Fruit fly (Drosophila melanogaster) whole organism, wandering third instar larva: ENCODE results near the gene CG16953.

Experiments used
- Abd-B ChIP-seq: fragments of >200 bp; optimal IDR thresholded peaks from 2 replicates; lab custom pipeline; 2017; ENCODE audit warnings: missing biosample characterization, missing genetic modification characterization
- CG32264 ChIP-seq: fragments of 200-800 bp; sonication (Bioruptor generic); optimal IDR thresholded peaks from 2 replicates; lab custom pipeline; 2016; ENCODE audit warnings: missing biosample characterization, missing genetic modification characterization
- CG9705 ChIP-seq: fragments of 200-800 bp; sonication (Bioruptor generic); optimal IDR thresholded peaks from 2 replicates; lab custom pipeline; 2018; ENCODE audit warnings: missing biosample characterization, mild to moderate bottlenecking, missing genetic modification characterization
- CrebA ChIP-seq: fragments of 200-800 bp; sonication (Bioruptor generic); optimal IDR thresholded peaks from 2 replicates; lab custom pipeline; 2016; ENCODE audit warnings: missing biosample characterization, mild to moderate bottlenecking, missing genetic modification characterization, borderline replicate concordance
- Dfd ChIP-seq: fragments of >200 bp; optimal IDR thresholded peaks from 2 replicates; lab custom pipeline; 2017; ENCODE audit warnings: missing biosample characterization, missing genetic modification characterization
- Dif ChIP-seq: fragments of 200-275, 200-300 bp; sonication (Bioruptor generic); optimal IDR thresholded peaks from 2 replicates; lab custom pipeline; 2018; ENCODE audit warnings: missing biosample characterization, missing genetic modification characterization; ENCODE audit not compliant: partially characterized antibody
- GATAd ChIP-seq: sonication (Bioruptor generic); optimal IDR thresholded peaks from 2 replicates; lab custom pipeline; 2016; ENCODE audit warnings: missing biosample characterization, missing genetic modification characterization
- HLH106 ChIP-seq: fragments of 200-800 bp; optimal IDR thresholded peaks from 3 replicates; lab custom pipeline; 2019; ENCODE audit warnings: missing biosample characterization, mild to moderate bottlenecking, missing genetic modification characterization, moderate library complexity
- Hnf4 ChIP-seq: fragments of 200-800 bp; sonication (Bioruptor generic); optimal IDR thresholded peaks from 2 replicates; lab custom pipeline; 2016; ENCODE audit warnings: missing biosample characterization, mild to moderate bottlenecking, missing genetic modification characterization
- Hr78 ChIP-seq: fragments of >200 bp; optimal IDR thresholded peaks from 2 replicates; lab custom pipeline; 2017; ENCODE audit warnings: missing biosample characterization, missing genetic modification characterization
- Hr83 ChIP-seq: fragments of 200-300 bp; sonication (Bioruptor generic); optimal IDR thresholded peaks from 2 replicates; lab custom pipeline; 2016; ENCODE audit warnings: missing biosample characterization, mild to moderate bottlenecking, missing genetic modification characterization, moderate library complexity; ENCODE audit not compliant: poor library complexity, severe bottlenecking
- Jra ChIP-seq: sonication (Bioruptor generic); optimal IDR thresholded peaks from 2 replicates; lab custom pipeline; 2016; ENCODE audit warnings: missing biosample characterization, missing genetic modification characterization
- Mio ChIP-seq: sonication (Bioruptor generic); optimal IDR thresholded peaks from 2 replicates; lab custom pipeline; 2016; ENCODE audit warnings: missing biosample characterization, missing genetic modification characterization
- Myc ChIP-seq: fragments of >200 bp; optimal IDR thresholded peaks from 2 replicates; lab custom pipeline; 2017
- N ChIP-seq: fragments of >200 bp; optimal IDR thresholded peaks from 2 replicates; lab custom pipeline; 2018; ENCODE audit warnings: missing biosample characterization, missing external identifiers, missing genetic modification characterization
- OdsH ChIP-seq: fragments of 200-800 bp; sonication (Bioruptor generic); optimal IDR thresholded peaks from 2 replicates; lab custom pipeline; 2016; ENCODE audit warnings: missing biosample characterization, mild to moderate bottlenecking, missing genetic modification characterization
- Rel ChIP-seq, 2 experiments: fragments of 200-800 bp; sonication (Bioruptor generic) in 1 of 2; optimal IDR thresholded peaks; 2 replicates in 1 of 2; 3 replicates in 1 of 2; lab custom pipeline; 2016 to 2019; ENCODE audit warnings: mild to moderate bottlenecking in 2 of 2, missing biosample characterization in 2 of 2, missing genetic modification characterization in 2 of 2, moderate library complexity in 1 of 2
- Sp1 ChIP-seq: fragments of 200-800 bp; sonication (Bioruptor generic); optimal IDR thresholded peaks from 3 replicates; lab custom pipeline; 2019; ENCODE audit warnings: missing biosample characterization, mild to moderate bottlenecking, missing genetic modification characterization, moderate library complexity
- Vsx2 ChIP-seq: fragments of 200-300, 225-300 bp; sonication (Bioruptor generic); optimal IDR thresholded peaks from 2 replicates; lab custom pipeline; 2018; ENCODE audit warnings: missing biosample characterization, missing genetic modification characterization; ENCODE audit not compliant: partially characterized antibody
- br ChIP-seq: fragments of 200-800 bp; sonication (Bioruptor generic); optimal IDR thresholded peaks from 2 replicates; lab custom pipeline; 2016; ENCODE audit warnings: missing biosample characterization, missing genetic modification characterization
- brk ChIP-seq: fragments of 200-800 bp; sonication (Bioruptor generic); optimal IDR thresholded peaks from 2 replicates; lab custom pipeline; 2016; ENCODE audit warnings: missing biosample characterization, mild to moderate bottlenecking, missing genetic modification characterization
- dl ChIP-seq, 2 experiments: fragments of 175-275, 200-275 bp in 1 of 2; fragments of 200-275 bp in 1 of 2; sonication (Bioruptor generic); optimal IDR thresholded peaks; lab custom pipeline; 2018; ENCODE audit warnings: mild to moderate bottlenecking in 2 of 2, missing biosample characterization in 2 of 2, missing genetic modification characterization in 2 of 2, moderate library complexity in 2 of 2; ENCODE audit not compliant: partially characterized antibody in 2 of 2, insufficient read depth in 1 of 2
- dmrt93B ChIP-seq: fragments of 200-800 bp; sonication (Bioruptor generic); optimal IDR thresholded peaks from 2 replicates; lab custom pipeline; 2018; ENCODE audit warnings: missing biosample characterization, mild to moderate bottlenecking, missing genetic modification characterization
- dsf ChIP-seq: sonication (Bioruptor generic); optimal IDR thresholded peaks from 2 replicates; lab custom pipeline; 2016; ENCODE audit warnings: missing biosample characterization, missing genetic modification characterization, borderline replicate concordance
- ey ChIP-seq: fragments of 200-800 bp; sonication (Bioruptor generic); optimal IDR thresholded peaks from 2 replicates; lab custom pipeline; 2016; ENCODE audit warnings: missing biosample characterization, missing genetic modification characterization
- foxo ChIP-seq, 2 experiments: fragments of 200-800 bp; sonication (Bioruptor generic); optimal IDR thresholded peaks; 2 replicates in 1 of 2; 3 replicates in 1 of 2; lab custom pipeline; 2016 to 2017; ENCODE audit warnings: missing biosample characterization in 2 of 2, missing genetic modification characterization in 2 of 2
- fru ChIP-seq: fragments of 200-800 bp; sonication (Bioruptor generic); optimal IDR thresholded peaks from 3 replicates; lab custom pipeline; 2016; ENCODE audit warnings: missing biosample characterization, mild to moderate bottlenecking, missing genetic modification characterization
- h ChIP-seq: fragments of 200-800 bp; sonication (Bioruptor generic); optimal IDR thresholded peaks from 3 replicates; lab custom pipeline; 2016; ENCODE audit warnings: missing biosample characterization, mild to moderate bottlenecking, missing genetic modification characterization
- jim ChIP-seq: fragments of 175-275, 200-325 bp; sonication (Bioruptor generic); optimal IDR thresholded peaks from 2 replicates; lab custom pipeline; 2016; ENCODE audit warnings: missing biosample characterization, mild to moderate bottlenecking, missing genetic modification characterization
- lola ChIP-seq: fragments of >200 bp; optimal IDR thresholded peaks from 2 replicates; lab custom pipeline; 2017; ENCODE audit warnings: missing biosample characterization, missing genetic modification characterization
- pan ChIP-seq: fragments of >200 bp; optimal IDR thresholded peaks from 2 replicates; lab custom pipeline; 2017
- psq ChIP-seq: fragments of 200-800 bp; sonication (Bioruptor generic); optimal IDR thresholded peaks from 3 replicates; lab custom pipeline; 2017; ENCODE audit warnings: missing biosample characterization, mild to moderate bottlenecking, missing genetic modification characterization, moderate library complexity
- rgr ChIP-seq: fragments of 200-800 bp; sonication (Bioruptor generic); optimal IDR thresholded peaks from 3 replicates; lab custom pipeline; 2016; ENCODE audit warnings: missing biosample characterization, mild to moderate bottlenecking, missing genetic modification characterization
- sage ChIP-seq: fragments of 200-800 bp; sonication (Bioruptor generic); optimal IDR thresholded peaks from 2 replicates; lab custom pipeline; 2016; ENCODE audit warnings: missing biosample characterization, mild to moderate bottlenecking, missing genetic modification characterization
- sv ChIP-seq: fragments of 200-800 bp; sonication (Bioruptor generic); optimal IDR thresholded peaks from 3 replicates; lab custom pipeline; 2016; ENCODE audit warnings: missing biosample characterization, missing genetic modification characterization
- tai ChIP-seq: sonication (Bioruptor generic); optimal IDR thresholded peaks from 2 replicates; lab custom pipeline; 2016; ENCODE audit warnings: missing biosample characterization, missing genetic modification characterization
- woc ChIP-seq: sonication (Bioruptor generic); optimal IDR thresholded peaks from 2 replicates; lab custom pipeline; 2016; ENCODE audit warnings: missing biosample characterization, mild to moderate bottlenecking, missing genetic modification characterization

The CG16953 gene

DNA sequence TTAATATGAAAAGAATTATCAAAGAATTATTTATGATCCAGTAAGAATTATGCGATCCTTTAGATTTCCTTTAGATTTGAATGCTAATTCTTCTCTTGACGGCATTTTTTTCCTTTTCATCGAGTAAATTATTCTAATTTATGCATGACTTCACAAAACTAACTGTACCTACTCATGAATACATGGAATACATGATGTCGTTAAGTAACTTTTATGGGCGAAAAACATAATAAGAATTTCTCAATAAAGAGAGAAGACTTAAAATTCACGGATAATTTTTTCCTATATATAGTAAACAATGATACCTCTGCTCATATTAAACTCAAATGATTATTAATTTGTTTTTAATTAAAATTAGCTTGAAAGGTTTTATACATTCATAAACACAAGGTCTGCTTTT, 10.3 kb upstream of the CG16953 start:
- TF ChIP-seq OdsH (no peak), psq (GFP tag; lab: Kevin White, UChicago) (no peak), Hr78 (GFP tag; lab: Kevin White, UChicago) (no peak), Mio (GFP tag; lab: Kevin White, UChicago) (no peak), Vsx2 (no peak), sv (GFP tag; lab: Kevin White, UChicago) (no peak), jim (no peak), Abd-B (GFP tag; lab: Kevin White, UChicago) (no peak), brk (GFP tag; lab: Kevin White, UChicago) (no peak), dsf (GFP tag; lab: Kevin White, UChicago) (no peak), lola (no peak), pan (lab: Kevin White, UChicago) (no peak), fru (GFP tag; lab: Kevin White, UChicago) (no peak), Dif (GFP tag; lab: Kevin White, UChicago) (no peak), Sp1 (GFP tag; lab: Kevin White, UChicago) (no peak), HLH106 (tag; lab: Kevin White, UChicago) (no peak), dmrt93B (no peak), woc (GFP tag; lab: Kevin White, UChicago) (no peak), Rel (GFP tag; optimal IDR thresholded peaks at IDR 0.05; lab: Kevin White, UChicago) (no peak), Rel (tag; optimal IDR thresholded peaks at IDR 0.05; lab: Kevin White, UChicago) (no peak), Hnf4 (GFP tag; lab: Kevin White, UChicago) (no peak)

DNA sequence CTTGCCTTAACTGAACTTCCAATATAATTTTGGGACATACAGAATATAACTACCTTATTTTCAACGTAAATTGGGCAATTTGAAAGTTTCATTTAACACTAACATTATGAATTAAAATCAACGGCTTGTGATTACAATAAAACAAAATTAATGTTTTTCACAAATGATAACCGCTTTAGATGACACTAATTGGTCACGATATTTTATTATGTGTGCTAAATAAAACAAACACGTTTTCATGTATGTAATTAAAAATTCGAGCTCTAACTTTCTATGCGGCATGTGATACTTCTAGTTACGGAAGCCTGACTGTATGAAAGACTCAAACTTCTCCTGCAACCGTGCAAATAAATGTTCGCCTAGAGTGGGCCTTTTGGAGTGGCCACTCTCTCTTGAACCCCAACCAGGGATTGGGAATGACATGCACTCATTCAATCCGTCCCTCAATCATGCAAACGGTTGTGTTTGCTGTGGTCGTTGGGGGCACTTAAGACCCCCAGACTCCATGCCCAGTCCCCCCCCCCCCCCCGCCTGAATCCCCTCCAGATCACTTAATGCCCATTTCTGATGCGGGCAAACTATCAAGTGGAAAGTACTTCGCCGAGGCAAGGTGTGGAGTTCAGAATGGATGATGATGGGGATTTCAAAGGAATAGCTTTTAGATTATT, 9.6 kb upstream of the CG16953 start:
- no peak for TF ChIP-seq ey (GFP tag; lab: Kevin White, UChicago)
- no peak for TF ChIP-seq Hnf4 (GFP tag; lab: Kevin White, UChicago)
- no peak for TF ChIP-seq HLH106 (tag; lab: Kevin White, UChicago)
- no peak for TF ChIP-seq tai (GFP tag; lab: Kevin White, UChicago)
- TF ChIP-seq dmrt93B = no peak
- TF ChIP-seq jim = no peak
- TF ChIP-seq h (GFP tag; lab: Kevin White, UChicago) = no peak
- TF ChIP-seq Jra (GFP tag; lab: Kevin White, UChicago) = no peak
- TF ChIP-seq Dfd (GFP tag; lab: Kevin White, UChicago) = no peak
- no peak for TF ChIP-seq fru (GFP tag; lab: Kevin White, UChicago)
- no peak for TF ChIP-seq CG32264 (GFP tag; lab: Kevin White, UChicago)
- TF ChIP-seq Vsx2 = no peak
- TF ChIP-seq lola = no peak
- no peak for TF ChIP-seq N (GFP tag; lab: Kevin White, UChicago)
- no peak for TF ChIP-seq Dif (GFP tag; lab: Kevin White, UChicago)
- TF ChIP-seq woc (GFP tag; lab: Kevin White, UChicago) = no peak
- TF ChIP-seq dsf (GFP tag; lab: Kevin White, UChicago) = no peak
- no peak for TF ChIP-seq CG9705 (GFP tag; lab: Kevin White, UChicago)
- no peak for TF ChIP-seq dl (GFP tag; optimal IDR thresholded peaks at IDR 0.05; lab: Kevin White, UChicago; ENCODE audit: insufficient read depth in 1 of 2, partially characterized antibody in 2 of 2)
- TF ChIP-seq Sp1 (GFP tag; lab: Kevin White, UChicago) = no peak

DNA sequence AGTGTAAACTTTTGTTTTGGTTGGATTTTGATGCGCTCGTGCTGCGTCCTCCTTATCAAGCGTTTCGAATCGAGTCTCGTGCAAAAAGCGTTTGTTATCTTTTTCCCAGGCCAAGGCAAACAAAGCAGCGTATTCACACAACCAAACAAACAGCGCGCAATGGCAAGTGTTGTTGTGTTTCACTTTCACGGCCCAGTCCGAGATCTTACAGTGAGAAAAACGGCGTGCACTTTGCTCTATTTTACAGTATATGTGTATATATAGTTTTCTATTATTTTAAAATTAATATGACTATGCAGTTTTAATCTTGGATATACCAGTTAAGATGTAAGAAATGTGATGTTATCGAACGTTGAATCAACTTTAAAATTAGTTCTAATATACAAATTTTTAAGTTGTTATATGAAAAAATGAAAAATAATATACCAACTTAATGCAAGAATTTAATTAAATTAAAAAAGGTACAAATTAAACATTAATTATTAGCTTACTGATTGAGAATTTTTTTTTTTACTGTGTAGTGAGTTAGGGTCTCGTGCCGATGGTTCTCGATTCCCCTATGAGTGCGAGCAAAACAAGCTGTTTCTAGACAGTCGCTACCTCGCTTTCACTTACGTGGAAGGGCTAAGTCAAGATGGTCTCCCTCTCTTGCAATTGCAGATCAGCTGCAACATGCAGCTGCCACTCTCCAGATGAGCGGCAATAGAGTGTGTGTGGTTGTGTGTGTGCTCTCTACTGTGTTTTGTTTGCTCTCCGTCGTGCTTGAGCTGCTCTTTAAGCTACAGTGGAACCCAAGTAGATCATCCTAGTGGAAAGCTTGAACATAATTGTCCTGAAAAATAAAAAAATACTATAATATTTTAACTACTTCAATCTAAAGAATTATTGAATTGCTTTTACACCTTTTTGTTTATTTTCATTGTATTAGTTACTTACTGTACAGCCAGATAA, 8.8 kb upstream of the CG16953 start:
- TF ChIP-seq rgr (GFP tag; lab: Kevin White, UChicago) (peak; percentile 89), HLH106 (tag; lab: Kevin White, UChicago) (peak; percentile 83), Hr83 (peak; percentile 8), br (GFP tag; lab: Kevin White, UChicago) (peak; percentile 9), Hnf4 (GFP tag; lab: Kevin White, UChicago) (peak; percentile 54), CrebA (GFP tag; lab: Kevin White, UChicago) (no peak), N (GFP tag; lab: Kevin White, UChicago) (no peak), Sp1 (GFP tag; lab: Kevin White, UChicago) (peak; percentile 90), brk (GFP tag; lab: Kevin White, UChicago) (peak; percentile 64), Hr78 (GFP tag; lab: Kevin White, UChicago) (no peak), psq (GFP tag; lab: Kevin White, UChicago) (peak; percentile 82), Dif (GFP tag; lab: Kevin White, UChicago) (peak; percentile 49), Rel (GFP tag; optimal IDR thresholded peaks at IDR 0.05; lab: Kevin White, UChicago) (no peak), Rel (tag; optimal IDR thresholded peaks at IDR 0.05; lab: Kevin White, UChicago) (peak; percentile 19), OdsH (peak; percentile 91), Vsx2 (no peak), Dfd (GFP tag; lab: Kevin White, UChicago) (no peak), Myc (lab: Kevin White, UChicago) (no peak), GATAd (GFP tag; lab: Kevin White, UChicago) (no peak), h (GFP tag; lab: Kevin White, UChicago) (peak; percentile 68), CG9705 (GFP tag; lab: Kevin White, UChicago) (peak; percentile 56), tai (GFP tag; lab: Kevin White, UChicago) (no peak), Jra (GFP tag; lab: Kevin White, UChicago) (no peak), Mio (GFP tag; lab: Kevin White, UChicago) (no peak), dmrt93B (peak; percentile 69), sv (GFP tag; lab: Kevin White, UChicago) (peak; percentile 53), woc (GFP tag; lab: Kevin White, UChicago) (peak; percentile 44), foxo (GFP tag; optimal IDR thresholded peaks at IDR 0.05; lab: Kevin White, UChicago) (peak in 1 of 2 experiments; percentile 86), sage (peak; percentile 16), pan (lab: Kevin White, UChicago) (no peak), jim (no peak)
